Fruit fly (Drosophila melanogaster): ENCODE results near the gene Mco1.

DNA sequence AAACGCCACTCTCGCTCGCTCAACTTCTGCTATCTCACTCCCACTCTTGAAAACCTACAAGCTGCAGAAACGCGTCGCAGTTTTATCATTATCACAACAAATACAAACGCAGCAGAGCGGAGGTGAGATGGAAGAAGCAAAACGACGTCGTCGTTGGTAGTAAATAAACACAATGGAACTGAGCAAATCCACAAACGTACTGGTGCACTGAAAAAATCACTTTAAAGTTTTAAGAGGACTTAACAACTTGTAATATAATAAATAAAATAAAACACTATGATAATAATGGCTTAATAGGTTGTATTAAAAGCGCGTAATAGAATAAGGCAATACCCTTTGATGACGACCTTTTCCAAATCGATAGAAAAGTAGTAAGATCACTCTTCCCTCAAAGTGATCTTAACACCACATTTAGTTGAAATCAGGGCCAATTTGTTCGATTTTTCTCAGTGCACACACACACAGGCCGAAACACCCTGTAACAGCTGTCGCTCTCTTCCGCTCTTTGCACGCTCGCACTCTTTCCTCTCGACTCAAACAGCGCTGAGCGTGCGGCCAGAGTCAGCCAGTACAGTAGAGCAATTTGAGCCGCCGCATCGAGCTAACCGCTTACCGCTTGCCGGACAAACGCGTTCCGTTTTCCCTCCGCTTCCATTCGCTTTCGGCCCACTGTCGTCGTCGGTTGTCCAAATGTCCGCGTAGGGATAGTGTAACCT lies 33.0 kb downstream of the Mco1 start:
- no peak for TF ChIP-seq Myc (optimal IDR thresholded peaks at IDR 0.05)
- TF ChIP-seq insv (optimal IDR thresholded peaks at IDR 0.05): no peak
- TF ChIP-seq Sin3A (optimal IDR thresholded peaks at IDR 0.05): no peak
- no peak for TF ChIP-seq h (optimal IDR thresholded peaks at IDR 0.05)
